Worm (Caenorhabditis elegans) whole organism, mixed stage, embryonic: ENCODE measurements around the gene T12B5.15.
A peak's percentile ranks its signal among the peaks of the same experiment; 100 is the strongest.

Experiments used
- bed-3 ChIP-seq: fragments of 200-800 bp; sonication (Bioruptor generic); optimal IDR thresholded peaks from 3 replicates; lab custom pipeline; 2018; ENCODE audit warnings: mild to moderate bottlenecking, missing genetic modification characterization, moderate library complexity, missing compliant biosample characterization
- blmp-1 ChIP-seq: fragments of 150-350 bp; optimal IDR thresholded peaks from 2 replicates; lab custom pipeline; 2014; ENCODE audit warnings: missing biosample characterization, missing genetic modification characterization
- ceh-39 ChIP-seq: fragments of 150-350 bp; optimal IDR thresholded peaks from 2 replicates; lab custom pipeline; 2014; ENCODE audit warnings: missing biosample characterization, missing genetic modification characterization
- ceh-43 ChIP-seq: fragments of 200-800 bp; sonication (Bioruptor generic); optimal IDR thresholded peaks from 2 replicates; lab custom pipeline; 2018; ENCODE audit warnings: mild to moderate bottlenecking, missing genetic modification characterization, moderate library complexity, missing compliant biosample characterization
- ceh-83 ChIP-seq: fragments of 200-800 bp; sonication (Bioruptor generic); optimal IDR thresholded peaks from 2 replicates; lab custom pipeline; 2018; ENCODE audit warnings: mild to moderate bottlenecking, missing genetic modification characterization, missing compliant biosample characterization
- ces-1 ChIP-seq: fragments of 150-350 bp; optimal IDR thresholded peaks from 2 replicates; lab custom pipeline; 2014; ENCODE audit warnings: missing biosample characterization, missing genetic modification reagents, missing genetic modification characterization
- cnd-1 ChIP-seq: fragments of 200-800 bp; sonication (Bioruptor generic); optimal IDR thresholded peaks from 2 replicates; lab custom pipeline; 2018; ENCODE audit warnings: mild to moderate bottlenecking, missing genetic modification characterization, missing compliant biosample characterization
- drap-1 ChIP-seq: fragments of 200-800 bp; sonication (Bioruptor generic); optimal IDR thresholded peaks from 3 replicates; lab custom pipeline; 2018; ENCODE audit warnings: mild to moderate bottlenecking, missing genetic modification characterization, missing compliant biosample characterization
- elt-1 ChIP-seq: sonication (generic microtip); optimal IDR thresholded peaks from 2 replicates; lab custom pipeline; 2017; ENCODE audit warnings: missing genetic modification characterization, mild to moderate bottlenecking, missing compliant biosample characterization, antibody characterized with exemption, moderate library complexity, borderline replicate concordance; ENCODE audit not compliant: insufficient read depth
- elt-3 ChIP-seq: fragments of 150-350 bp; optimal IDR thresholded peaks from 2 replicates; lab custom pipeline; 2014; ENCODE audit warnings: missing biosample characterization, missing genetic modification characterization
- flh-1 ChIP-seq: fragments of 200-800 bp; sonication (Bioruptor generic); optimal IDR thresholded peaks from 2 replicates; lab custom pipeline; 2018; ENCODE audit warnings: mild to moderate bottlenecking, missing genetic modification characterization, moderate library complexity, missing compliant biosample characterization
- ham-2 ChIP-seq: fragments of 200-800 bp; sonication (Bioruptor generic); optimal IDR thresholded peaks from 2 replicates; lab custom pipeline; 2018; ENCODE audit warnings: mild to moderate bottlenecking, missing genetic modification characterization, missing compliant biosample characterization
- hlh-1 ChIP-seq: fragments of 150-350 bp; optimal IDR thresholded peaks from 2 replicates; lab custom pipeline; 2014; ENCODE audit warnings: missing biosample characterization, missing genetic modification reagents, missing genetic modification characterization
- lin-13 ChIP-seq: fragments of 150-350 bp; optimal IDR thresholded peaks from 2 replicates; lab custom pipeline; 2014; ENCODE audit warnings: missing biosample characterization, missing genetic modification characterization
- lin-32 ChIP-seq: fragments of 200-800 bp; sonication (Bioruptor generic); optimal IDR thresholded peaks from 2 replicates; lab custom pipeline; 2018; ENCODE audit warnings: mild to moderate bottlenecking, missing genetic modification characterization, missing compliant biosample characterization
- lsy-2 ChIP-seq: fragments of 150-350 bp; optimal IDR thresholded peaks from 2 replicates; lab custom pipeline; 2014; ENCODE audit warnings: missing biosample characterization, missing genetic modification characterization
- mab-5 ChIP-seq: fragments of 150-350 bp; optimal IDR thresholded peaks from 2 replicates; lab custom pipeline; 2014; ENCODE audit warnings: missing biosample characterization, missing genetic modification characterization
- mep-1 ChIP-seq: fragments of 150-350 bp; optimal IDR thresholded peaks from 2 replicates; lab custom pipeline; 2017; ENCODE audit warnings: missing biosample characterization, missing genetic modification reagents, missing genetic modification characterization, inconsistent platforms
- mls-2 ChIP-seq: sonication (generic microtip); optimal IDR thresholded peaks from 2 replicates; lab custom pipeline; 2016; ENCODE audit warnings: mild to moderate bottlenecking, missing genetic modification characterization, moderate library complexity, missing compliant biosample characterization
- nhr-12 ChIP-seq: fragments of 150-350 bp; optimal IDR thresholded peaks from 2 replicates; lab custom pipeline; 2014; ENCODE audit warnings: missing biosample characterization, missing genetic modification characterization
- nhr-2 ChIP-seq: fragments of 150-350 bp; optimal IDR thresholded peaks from 2 replicates; lab custom pipeline; 2014; ENCODE audit warnings: missing biosample characterization, missing genetic modification characterization
- nhr-237 ChIP-seq: fragments of 150-350 bp; optimal IDR thresholded peaks from 2 replicates; lab custom pipeline; 2014; ENCODE audit warnings: missing biosample characterization, missing genetic modification characterization
- nhr-28 ChIP-seq: fragments of 150-350 bp; optimal IDR thresholded peaks from 2 replicates; lab custom pipeline; 2014; ENCODE audit warnings: missing biosample characterization, missing genetic modification characterization
- nhr-76 ChIP-seq: sonication (generic microtip); optimal IDR thresholded peaks from 2 replicates; lab custom pipeline; 2017; ENCODE audit warnings: missing biosample characterization, missing genetic modification characterization
- pha-4 ChIP-seq: fragments of 150-350 bp; optimal IDR thresholded peaks from 2 replicates; lab custom pipeline; 2018; ENCODE audit warnings: missing biosample characterization, missing genetic modification reagents, missing genetic modification characterization
- sptf-1 ChIP-seq: sonication (generic microtip); optimal IDR thresholded peaks from 2 replicates; lab custom pipeline; 2017; ENCODE audit warnings: mild to moderate bottlenecking, missing genetic modification characterization, moderate library complexity, missing compliant biosample characterization
- tbx-8 ChIP-seq: fragments of 200-800 bp; sonication (Bioruptor generic); optimal IDR thresholded peaks from 2 replicates; lab custom pipeline; 2018; ENCODE audit warnings: mild to moderate bottlenecking, missing genetic modification characterization, moderate library complexity, missing compliant biosample characterization
- unc-120 ChIP-seq: sonication (generic microtip); optimal IDR thresholded peaks from 2 replicates; lab custom pipeline; 2017; ENCODE audit warnings: missing genetic modification characterization, missing compliant biosample characterization; ENCODE audit not compliant: poor library complexity, severe bottlenecking
- unc-62 ChIP-seq: fragments of 150-350 bp; optimal IDR thresholded peaks from 2 replicates; lab custom pipeline; 2014; ENCODE audit warnings: missing biosample characterization, missing genetic modification reagents, missing genetic modification characterization
- zip-8 ChIP-seq: fragments of 150-350 bp; optimal IDR thresholded peaks from 2 replicates; lab custom pipeline; 2014; ENCODE audit warnings: missing biosample characterization, missing genetic modification characterization
- ztf-11 ChIP-seq: fragments of 150-350 bp; optimal IDR thresholded peaks from 2 replicates; lab custom pipeline; 2014; ENCODE audit warnings: missing biosample characterization, missing genetic modification characterization

T12B5.15 gene

DNA sequence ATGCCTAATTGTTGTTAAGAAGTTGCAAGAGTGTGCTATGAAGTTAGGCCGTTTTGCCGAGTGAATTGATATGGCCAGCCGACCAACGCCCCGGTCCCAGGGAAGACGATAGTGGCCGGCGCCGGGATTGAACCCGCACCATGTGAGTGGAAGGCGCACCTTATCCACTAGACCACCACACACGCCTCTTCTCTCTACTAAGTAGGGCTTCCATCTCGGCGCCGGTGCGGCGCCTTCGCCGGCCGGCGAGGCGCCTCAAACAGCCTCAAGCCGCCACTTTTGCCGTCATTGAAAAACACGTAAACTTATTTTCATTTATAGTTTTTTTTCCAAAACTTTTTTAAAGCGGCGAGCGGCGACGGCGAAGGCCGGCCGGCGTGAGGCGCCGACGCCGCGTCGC lies 24.4 kb upstream of the T12B5.15 start:
- TF ChIP-seq mls-2 (tag; lab: Kevin White, UChicago) (no peak), unc-120 (no peak), cnd-1 (no peak), flh-1 (no peak), elt-3 (tag; lab: Kevin White, UChicago) (no peak), hlh-1 (no peak), mep-1 (tag; lab: Kevin White, UChicago) (no peak), drap-1 (GFP tag; lab: Kevin White, UChicago) (no peak), blmp-1 (tag; lab: Kevin White, UChicago) (no peak), nhr-76 (no peak), zip-8 (no peak)

DNA sequence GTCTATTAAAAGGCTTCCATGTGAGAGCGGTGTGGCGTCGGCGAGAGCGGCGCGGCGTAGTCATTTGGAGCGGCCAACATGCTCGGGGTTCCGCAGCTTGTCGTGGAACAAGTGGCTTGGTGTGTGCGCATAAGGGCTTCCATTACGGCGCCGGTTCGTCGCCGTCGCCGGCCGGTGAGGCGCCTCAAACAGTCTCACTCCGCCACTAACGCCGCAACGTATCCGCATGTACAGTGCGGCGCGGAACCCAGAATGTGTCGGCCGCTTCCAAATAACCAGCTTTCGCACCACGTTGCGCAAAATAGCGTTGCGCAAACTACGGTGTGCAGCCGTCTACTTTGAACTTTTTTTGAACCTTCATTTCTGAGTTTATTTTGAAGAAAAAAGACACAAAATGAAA lies 16.5 kb upstream of the T12B5.15 start:
- TF ChIP-seq ztf-11 (tag; lab: Kevin White, UChicago) (no peak), sptf-1 (tag; lab: Kevin White, UChicago) (no peak)

DNA sequence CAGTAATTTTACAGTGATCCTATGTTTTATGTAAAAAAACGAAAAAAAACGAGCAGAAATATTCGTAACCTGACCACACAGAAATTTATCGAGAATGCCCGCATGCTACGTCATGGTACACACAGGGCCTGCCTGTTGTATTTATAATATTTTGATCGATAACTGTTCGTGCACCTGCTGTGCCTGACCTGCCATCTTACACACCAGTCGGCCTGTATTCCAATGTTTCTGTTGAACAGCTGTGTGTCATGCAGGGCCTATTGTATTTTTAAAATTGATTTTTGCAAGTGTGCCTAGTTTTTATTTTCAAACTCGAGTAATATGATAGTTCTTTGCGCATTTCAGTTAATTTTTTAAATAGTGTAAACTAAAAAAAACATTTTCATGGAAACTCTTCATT lies 11.8 kb upstream of the T12B5.15 start:
- TF ChIP-seq blmp-1 (tag; lab: Kevin White, UChicago) = no peak
- no peak for TF ChIP-seq mep-1 (tag; lab: Kevin White, UChicago)
- TF ChIP-seq ham-2 (GFP tag; lab: Kevin White, UChicago) = no peak
- TF ChIP-seq unc-62 (GFP tag; lab: Kevin White, UChicago) = no peak
- TF ChIP-seq elt-1 (tag; lab: Kevin White, UChicago) = no peak
- no peak for TF ChIP-seq ceh-83
- TF ChIP-seq lin-32 (GFP tag; lab: Kevin White, UChicago) = peak; percentile 14
- TF ChIP-seq nhr-2 (tag; lab: Kevin White, UChicago) = peak; percentile 90

DNA sequence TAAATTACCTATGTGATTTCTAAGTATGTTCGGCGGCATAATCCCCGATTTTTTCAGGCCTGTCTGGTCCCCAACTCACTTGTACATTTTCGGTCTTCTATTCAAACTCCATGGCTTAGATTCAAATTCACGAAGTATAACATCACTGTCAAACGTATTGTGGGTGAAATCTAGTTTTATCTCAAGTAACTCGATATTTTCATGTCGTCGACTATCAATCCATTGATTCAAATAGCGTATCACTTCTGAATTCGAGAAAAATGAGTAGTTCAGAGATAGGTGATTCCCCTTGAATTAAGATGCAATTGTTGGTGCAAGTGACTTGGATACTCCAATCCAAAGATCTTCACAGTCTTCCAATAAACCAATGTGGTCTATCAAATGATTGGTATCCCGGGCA lies 10.2 kb upstream of the T12B5.15 start:
- TF ChIP-seq flh-1 (no peak), bed-3 (GFP tag; lab: Kevin White, UChicago) (no peak), lsy-2 (no peak), lin-32 (GFP tag; lab: Kevin White, UChicago) (no peak), nhr-2 (tag; lab: Kevin White, UChicago) (no peak), mls-2 (tag; lab: Kevin White, UChicago) (no peak), mep-1 (tag; lab: Kevin White, UChicago) (no peak), ceh-39 (tag; lab: Kevin White, UChicago) (no peak), unc-62 (GFP tag; lab: Kevin White, UChicago) (no peak), nhr-28 (tag; lab: Kevin White, UChicago) (no peak), pha-4 (tag; lab: Kevin White, UChicago) (no peak), nhr-76 (no peak), ham-2 (GFP tag; lab: Kevin White, UChicago) (no peak), tbx-8 (GFP tag; lab: Kevin White, UChicago) (no peak), nhr-237 (no peak), ces-1 (no peak)

DNA sequence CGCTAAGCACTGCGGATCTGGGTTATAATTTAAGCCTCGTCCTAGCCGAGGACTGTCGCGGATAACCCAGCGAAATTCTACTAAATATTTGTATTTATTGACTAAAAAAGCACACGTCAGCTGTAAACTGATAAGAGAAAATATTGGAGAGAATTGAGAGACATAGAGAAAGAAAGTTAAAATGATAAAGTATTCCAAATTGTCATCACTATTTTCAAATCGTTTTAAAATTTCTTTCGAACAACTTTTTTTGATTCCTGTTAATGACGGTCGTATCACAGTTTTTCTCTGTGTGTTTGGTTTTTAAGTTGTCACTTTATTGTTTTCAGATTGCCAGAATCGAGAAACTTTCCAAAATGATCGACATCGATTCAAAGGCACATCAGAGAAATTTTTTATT lies 7.5 kb upstream of the T12B5.15 start, which contains the start of gene fbxa-51:
Gene fbxa-51, plus strand, starts transcription at position 322 of the 400 bp plus-strand sequence.
- no peak for TF ChIP-seq mab-5
- TF ChIP-seq lsy-2 = no peak
- no peak for TF ChIP-seq lin-13 (tag; lab: Kevin White, UChicago)
- no peak for TF ChIP-seq bed-3 (GFP tag; lab: Kevin White, UChicago)

DNA sequence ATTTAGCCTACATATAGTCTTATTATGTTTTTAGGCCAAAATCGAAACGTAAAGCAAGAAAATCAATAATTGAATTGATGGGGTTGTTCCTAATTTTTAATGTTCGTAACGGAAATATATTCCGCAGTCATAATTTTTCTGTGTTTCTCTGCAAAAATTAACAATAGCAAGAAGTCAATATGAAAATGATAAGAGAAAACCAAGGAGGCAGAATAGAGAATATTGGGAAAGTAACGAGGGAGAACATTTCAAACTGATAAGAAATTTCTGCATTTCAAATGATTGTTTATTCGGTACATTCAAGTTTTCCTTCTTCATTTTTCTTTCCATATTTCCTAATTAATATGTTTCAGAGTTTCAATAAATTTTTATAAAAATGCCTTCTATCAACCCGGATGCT lies 1.5 kb upstream of the T12B5.15 start, which contains the start of gene fbxa-54:
Gene fbxa-54, plus strand, starts transcription at position 354 of the 400 bp plus-strand sequence.
- no peak for TF ChIP-seq ceh-83
- TF ChIP-seq lin-13 (tag; lab: Kevin White, UChicago) = no peak
- no peak for TF ChIP-seq ztf-11 (tag; lab: Kevin White, UChicago)
- TF ChIP-seq unc-62 (GFP tag; lab: Kevin White, UChicago) = no peak
- TF ChIP-seq ceh-39 (tag; lab: Kevin White, UChicago) = no peak
- no peak for TF ChIP-seq cnd-1
- TF ChIP-seq ceh-43 (GFP tag; lab: Kevin White, UChicago) = no peak
- no peak for TF ChIP-seq ham-2 (GFP tag; lab: Kevin White, UChicago)
- no peak for TF ChIP-seq nhr-12 (tag; lab: Kevin White, UChicago)
- no peak for TF ChIP-seq elt-3 (tag; lab: Kevin White, UChicago)
- TF ChIP-seq elt-1 (tag; lab: Kevin White, UChicago) = no peak
- TF ChIP-seq unc-120 = no peak
- TF ChIP-seq nhr-237 = no peak
- TF ChIP-seq mep-1 (tag; lab: Kevin White, UChicago) = no peak
- TF ChIP-seq lsy-2 = no peak
- no peak for TF ChIP-seq lin-32 (GFP tag; lab: Kevin White, UChicago)
